Worm (Caenorhabditis elegans) whole organism, early embryonic: ENCODE measurements around the gene cox-6A.

ENCODE experiments used
- B0310.2 ChIP-seq: sonication (generic microtip); optimal IDR thresholded peaks from 2 replicates; lab custom pipeline; 2016; ENCODE audit warnings: mild to moderate bottlenecking, missing genetic modification characterization, missing compliant biosample characterization
- F13C5.2 ChIP-seq: sonication (generic microtip); optimal IDR thresholded peaks from 2 replicates; lab custom pipeline; 2017; ENCODE audit warnings: mild to moderate bottlenecking, missing genetic modification characterization, inconsistent platforms, missing compliant biosample characterization
- aly-1 ChIP-seq: sonication (generic microtip); optimal IDR thresholded peaks from 2 replicates; lab custom pipeline; 2016; ENCODE audit warnings: missing genetic modification characterization, missing compliant biosample characterization
- ama-1 ChIP-seq: fragments of 150-350 bp; optimal IDR thresholded peaks from 2 replicates; lab custom pipeline; 2014
- ceh-36 ChIP-seq: sonication (generic microtip); optimal IDR thresholded peaks from 2 replicates; lab custom pipeline; 2016; ENCODE audit warnings: missing genetic modification characterization, inconsistent platforms, missing compliant biosample characterization
- ets-7 ChIP-seq: sonication (generic microtip); optimal IDR thresholded peaks from 2 replicates; lab custom pipeline; 2016; ENCODE audit warnings: missing genotype, missing genetic modification characterization, missing compliant biosample characterization
- hnd-1 ChIP-seq: sonication (generic microtip); optimal IDR thresholded peaks from 2 replicates; lab custom pipeline; 2016; ENCODE audit warnings: missing genetic modification characterization, missing compliant biosample characterization
- pes-1 ChIP-seq: fragments of 200-800 bp; sonication (Bioruptor generic); IDR thresholded peaks from 2 replicates; pipeline ENCODE4 v1.3.6; 2022; ENCODE audit warnings: missing genetic modification reagents, missing genetic modification characterization, missing compliant biosample characterization
- scrt-1 ChIP-seq: fragments of 200-800 bp; sonication (Bioruptor generic); IDR thresholded peaks from 2 replicates; pipeline ENCODE4 v1.3.6; 2022; ENCODE audit warnings: missing genetic modification characterization, missing compliant biosample characterization
- sea-1 ChIP-seq: fragments of 200-800 bp; sonication (Bioruptor generic); conservative IDR thresholded peaks from 2 replicates; pipeline ENCODE4 v1.3.6; 2022; ENCODE audit warnings: missing genetic modification characterization, missing compliant biosample characterization
- tbx-37 ChIP-seq: fragments of 200-800 bp; sonication (Bioruptor generic); conservative IDR thresholded peaks from 2 replicates; pipeline ENCODE4 v1.3.6; 2022; ENCODE audit warnings: missing genetic modification reagents, missing genetic modification characterization, missing compliant biosample characterization

DNA sequence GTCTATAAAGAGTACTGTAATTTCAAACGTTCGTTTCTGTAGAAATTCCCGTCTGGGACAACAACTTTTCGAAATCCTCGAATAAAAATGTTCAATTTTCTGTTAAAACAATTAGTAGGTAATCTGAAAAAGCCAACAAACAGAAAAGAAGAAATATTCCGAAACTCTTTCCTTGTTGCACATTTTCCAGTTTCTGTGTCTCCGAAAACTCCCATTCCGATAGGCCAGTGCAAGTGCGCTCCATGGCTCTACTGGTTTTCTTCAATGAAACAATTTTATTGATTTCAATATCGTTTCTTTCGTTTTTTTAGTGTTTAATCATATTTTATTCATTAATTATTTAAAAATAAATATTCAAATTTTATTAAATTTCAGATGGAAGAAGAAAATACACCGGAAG, 21.1 kb downstream of the cox-6A start, which contains the start of gene F54D8.6:
- TF ChIP-seq ama-1 (no peak), tbx-37 (GFP tag; lab: Robert Waterston, UW) (no peak), F13C5.2 (tag; lab: Kevin White, UChicago) (no peak), ets-7 (tag; lab: Kevin White, UChicago) (no peak), ceh-36 (tag; lab: Kevin White, UChicago) (no peak), sea-1 (GFP tag; lab: Robert Waterston, UW) (no peak), scrt-1 (GFP tag; lab: Robert Waterston, UW) (no peak), B0310.2 (tag; lab: Kevin White, UChicago) (no peak), pes-1 (no peak; the same call in 1 of the 2 replicates), hnd-1 (no peak), aly-1 (tag; lab: Kevin White, UChicago) (no peak)
